Worm (Caenorhabditis elegans): Measurements from ENCODE around the gene W01G7.4.
A peak's percentile ranks its signal among the peaks of the same experiment; 100 is the strongest.

Gene W01G7.4

DNA sequence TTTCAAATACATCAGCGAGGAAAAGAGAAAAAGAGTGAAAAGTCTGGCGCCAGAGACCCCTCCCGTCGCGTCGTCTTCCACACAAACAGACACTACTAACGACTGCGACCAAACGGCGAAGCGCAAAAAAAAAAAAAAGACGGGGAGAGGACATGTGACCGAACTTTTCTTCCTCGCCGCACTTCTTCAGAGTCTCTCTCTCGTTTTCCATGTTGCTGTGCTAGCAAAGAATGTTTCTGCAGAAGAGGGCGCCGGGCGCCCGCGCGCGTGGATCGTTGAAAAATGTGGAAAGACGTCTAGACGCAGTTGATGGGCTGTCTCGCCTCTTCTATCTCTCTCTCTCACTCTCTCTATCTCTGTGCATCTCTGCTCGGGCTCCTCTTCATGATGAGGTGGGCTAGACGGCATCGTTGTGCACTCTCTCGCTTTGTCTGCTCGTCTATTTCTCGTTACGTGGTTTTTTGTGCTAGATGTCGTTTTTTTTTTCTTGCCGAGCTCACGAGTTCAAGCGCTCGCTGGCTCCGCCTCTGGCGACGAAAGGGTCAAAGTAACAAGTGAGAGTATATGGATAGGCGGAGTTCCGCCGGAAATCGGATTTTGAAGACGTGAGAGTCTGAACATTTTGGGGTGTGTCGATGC, 20.2 kb upstream of the W01G7.4 start (continued):
- peak; percentile 77 for TF ChIP-seq pbrm-1 (GFP tag; IDR thresholded peaks at IDR 0.05)
- peak; percentile 74 for TF ChIP-seq ceh-100 (GFP tag; IDR thresholded peaks at IDR 0.05)
- TF ChIP-seq unc-62 (GFP tag; optimal IDR thresholded peaks at IDR 0.05), result no peak
- no peak for TF ChIP-seq aptf-3 (GFP tag; IDR thresholded peaks at IDR 0.05)
- peak; percentile 93 for TF ChIP-seq ztf-22 (GFP tag; optimal IDR thresholded peaks at IDR 0.05)
- peak; percentile 50 for TF ChIP-seq ZK185.1 (tag; optimal IDR thresholded peaks at IDR 0.05; ENCODE audit: poor library complexity, severe bottlenecking)
- no peak for TF ChIP-seq T26A5.8 (tag; optimal IDR thresholded peaks at IDR 0.05)
- 0 out of 2 replicates have a peak, but pooled peaks have one; percentile 38 for TF ChIP-seq C17E4.6 (GFP tag; IDR thresholded peaks at IDR 0.05)
- no peak for TF ChIP-seq B0019.2 (GFP tag; conservative IDR thresholded peaks at IDR 0.05)
- TF ChIP-seq sea-2 (GFP tag; IDR thresholded peaks at IDR 0.05), result no peak
- no peak for TF ChIP-seq aptf-2 (GFP tag; conservative IDR thresholded peaks at IDR 0.05)
- TF ChIP-seq Y56A3A.18 (GFP tag; IDR thresholded peaks at IDR 0.05), result no peak
- TF ChIP-seq egl-44 (GFP tag; IDR thresholded peaks at IDR 0.05), result 0 out of 2 replicates have a peak, but pooled peaks have one; percentile 76
- TF ChIP-seq ztf-3 (GFP tag; optimal IDR thresholded peaks at IDR 0.05), result no peak
- TF ChIP-seq nhr-179 (tag; optimal IDR thresholded peaks at IDR 0.05), result no peak
- TF ChIP-seq attf-5 (GFP tag; optimal IDR thresholded peaks at IDR 0.05), result peak; percentile 94
- no peak for TF ChIP-seq efl-1 (GFP tag; optimal IDR thresholded peaks at IDR 0.05)
- TF ChIP-seq ceh-91 (GFP tag; IDR thresholded peaks at IDR 0.05), result no peak
- TF ChIP-seq hsf-1 (GFP tag; IDR thresholded peaks at IDR 0.05), result 0 out of 2 replicates have a peak, but pooled peaks have one; percentile 22
- TF ChIP-seq zfh-2 (GFP tag; conservative IDR thresholded peaks at IDR 0.05), result peak; percentile 99
- TF ChIP-seq lsy-27 (tag; optimal IDR thresholded peaks at IDR 0.05; ENCODE audit: borderline replicate concordance, insufficient read depth), result no peak
- peak; percentile 17 for TF ChIP-seq akir-1 (GFP tag; optimal IDR thresholded peaks at IDR 0.05)
- TF ChIP-seq rcor-1 (GFP tag; IDR thresholded peaks at IDR 0.05), result 0 out of 2 replicates have a peak, but pooled peaks have one; percentile 9
- TF ChIP-seq ets-4 (GFP tag; optimal IDR thresholded peaks at IDR 0.05), result no peak
- TF ChIP-seq chd-7 (tag; optimal IDR thresholded peaks at IDR 0.05), result peak; percentile 96
- no peak for TF ChIP-seq ztf-28 (GFP tag; IDR thresholded peaks at IDR 0.05)
- peak; percentile 23; the same call in 1 of the 2 replicates for TF ChIP-seq bed-2 (GFP tag; IDR thresholded peaks at IDR 0.05)
- peak; percentile 71 for TF ChIP-seq Y53G8AR.9 (GFP tag; conservative IDR thresholded peaks at IDR 0.05)
- TF ChIP-seq ekl-4 (GFP tag; IDR thresholded peaks at IDR 0.05), result peak; percentile 60
- TF ChIP-seq lin-26 (GFP tag; IDR thresholded peaks at IDR 0.05), result peak; percentile 82
- no peak for TF ChIP-seq dpff-1 (tag; optimal IDR thresholded peaks at IDR 0.05)
- no peak for TF ChIP-seq unc-130 (GFP tag; optimal IDR thresholded peaks at IDR 0.05)
- TF ChIP-seq nhr-90 (tag; optimal IDR thresholded peaks at IDR 0.05), result peak; percentile 74
- TF ChIP-seq K12H6.12 (tag; optimal IDR thresholded peaks at IDR 0.05), result peak; percentile 96
- no peak for TF ChIP-seq F10E7.11 (tag; optimal IDR thresholded peaks at IDR 0.05)
- TF ChIP-seq ceh-40 (GFP tag; IDR thresholded peaks at IDR 0.05), result no peak
- TF ChIP-seq hrde-1 (tag; optimal IDR thresholded peaks at IDR 0.05; ENCODE audit: borderline replicate concordance), result no peak
- peak; percentile 17 for TF ChIP-seq mel-28 (tag; optimal IDR thresholded peaks at IDR 0.05; ENCODE audit: borderline replicate concordance)
- peak; percentile 92 for TF ChIP-seq hmg-1.2 (GFP tag; IDR thresholded peaks at IDR 0.05)
- TF ChIP-seq B0261.1 (tag; optimal IDR thresholded peaks at IDR 0.05), result peak; percentile 17
- no peak for TF ChIP-seq madf-3 (GFP tag; IDR thresholded peaks at IDR 0.05)
- TF ChIP-seq F57C9.4 (tag; optimal IDR thresholded peaks at IDR 0.05), result peak; percentile 47
- TF ChIP-seq lin-35 (GFP tag; optimal IDR thresholded peaks at IDR 0.05), result peak in 1 of 3 experiments; percentile 63
- TF ChIP-seq B0336.3 (GFP tag; IDR thresholded peaks at IDR 0.05), result peak; percentile 95
- no peak for TF ChIP-seq D2030.7 (GFP tag; IDR thresholded peaks at IDR 0.05)
